Fruit fly (Drosophila melanogaster) Kc167 (cell line): ENCODE measurements around the gene CG43750.

Experiments
- Myc ChIP-seq: fragments of >200 bp; optimal IDR thresholded peaks from 2 replicates; lab custom pipeline; 2017; ENCODE audit warnings: missing external identifiers
- Sin3A ChIP-seq: fragments of >200 bp; optimal IDR thresholded peaks from 2 replicates; lab custom pipeline; 2018; ENCODE audit warnings: missing external identifiers
- h ChIP-seq: fragments of >200 bp; optimal IDR thresholded peaks from 3 replicates; lab custom pipeline; 2018; ENCODE audit warnings: missing external identifiers
- insv ChIP-seq: fragments of >200 bp; optimal IDR thresholded peaks from 3 replicates; lab custom pipeline; 2018; ENCODE audit warnings: missing external identifiers
- psq ChIP-seq: fragments of >200 bp; optimal IDR thresholded peaks from 2 replicates; lab custom pipeline; 2017; ENCODE audit warnings: missing external identifiers
- ttk ChIP-seq: sonication (Bioruptor generic); optimal IDR thresholded peaks from 2 replicates; lab custom pipeline; 2017; ENCODE audit warnings: missing external identifiers

Gene CG43750

dm6 chr2L:2424497-2424896 is 34.0 kb upstream of the CG43750 start, which contains the start of gene CG44139:
CG44139 (plus strand) TSS chr2L:2424797.
- TF ChIP-seq psq (lab: Kevin White, UChicago) (no peak), ttk (no peak), insv (no peak), Myc (lab: Kevin White, UChicago) (no peak), Sin3A (no peak), h (lab: Kevin White, UChicago) (no peak)

- no peak for TF ChIP-seq Myc (lab: Kevin White, UChicago)
- TF ChIP-seq psq (lab: Kevin White, UChicago) = no peak
- no peak for TF ChIP-seq Sin3A
- no peak for TF ChIP-seq ttk
- no peak for TF ChIP-seq h (lab: Kevin White, UChicago)
- TF ChIP-seq insv = no peak
Observed at dm6 chr2L:2420490-2420889, 30.0 kb upstream of the CG43750 start, which contains the start of gene CG9886. CG9886 (plus strand) TSS chr2L:2420830.

DNA sequence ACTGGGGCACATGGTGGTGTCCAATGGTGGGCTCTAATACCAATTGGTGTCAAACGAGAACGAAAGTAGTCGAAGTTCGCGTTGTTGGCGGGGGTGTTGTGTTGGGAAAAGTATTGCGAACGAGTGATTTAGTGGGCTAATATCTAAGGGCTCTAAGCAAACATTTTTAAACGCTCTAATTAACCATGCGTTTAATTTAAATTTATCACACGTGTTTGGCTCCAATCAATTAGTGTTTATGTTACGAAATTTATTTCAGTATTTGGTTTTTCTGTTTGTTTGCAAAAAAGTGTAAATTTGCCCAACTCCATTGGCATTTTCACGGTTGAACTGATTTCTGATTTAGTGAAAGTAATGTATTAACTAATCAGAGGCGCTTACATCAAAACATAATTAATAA is 29.4 kb upstream of the CG43750 start, which contains the start of gene CG34447:
Gene CG34447, minus strand, starts transcription at position 101 of the 400 bp plus-strand sequence.
- no peak for TF ChIP-seq insv
- TF ChIP-seq Sin3A = no peak
- TF ChIP-seq psq (lab: Kevin White, UChicago) = no peak
- TF ChIP-seq Myc (lab: Kevin White, UChicago) = no peak
- TF ChIP-seq h (lab: Kevin White, UChicago) = no peak

- TF ChIP-seq psq (lab: Kevin White, UChicago) (no peak), insv (no peak), Myc (lab: Kevin White, UChicago) (no peak), h (lab: Kevin White, UChicago) (no peak), ttk (no peak), Sin3A (no peak)
Observed at dm6 chr2L:2417865-2418264, 27.4 kb upstream of the CG43750 start, which contains the start of gene CG34448. CG34448 (minus strand) TSS chr2L:2417965.

DNA sequence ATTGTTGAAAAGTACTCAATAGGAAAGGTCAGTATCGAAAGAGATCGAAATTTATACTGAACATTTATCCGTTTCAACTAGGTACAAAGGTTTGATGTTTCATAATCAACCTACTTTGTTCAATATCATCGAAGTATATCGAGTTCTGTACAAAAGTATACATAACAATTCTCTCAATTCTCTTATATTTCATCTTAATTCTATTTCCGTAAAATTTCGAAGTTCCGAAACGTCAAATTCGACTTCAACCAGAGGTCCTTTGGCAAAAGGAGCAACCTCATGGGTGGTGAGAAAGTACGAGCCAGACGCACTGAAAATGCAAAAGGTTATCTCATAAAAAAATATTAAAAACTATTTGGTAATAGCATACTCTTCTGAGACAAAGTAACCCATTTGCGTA is 26.1 kb upstream of the CG43750 start, which contains the start of gene CG31948:
Gene CG31948, minus strand, starts transcription at position 101 of the 400 bp plus-strand sequence.
- TF ChIP-seq Sin3A (no peak), ttk (no peak), h (lab: Kevin White, UChicago) (no peak), insv (no peak), psq (lab: Kevin White, UChicago) (no peak), Myc (lab: Kevin White, UChicago) (no peak)

DNA sequence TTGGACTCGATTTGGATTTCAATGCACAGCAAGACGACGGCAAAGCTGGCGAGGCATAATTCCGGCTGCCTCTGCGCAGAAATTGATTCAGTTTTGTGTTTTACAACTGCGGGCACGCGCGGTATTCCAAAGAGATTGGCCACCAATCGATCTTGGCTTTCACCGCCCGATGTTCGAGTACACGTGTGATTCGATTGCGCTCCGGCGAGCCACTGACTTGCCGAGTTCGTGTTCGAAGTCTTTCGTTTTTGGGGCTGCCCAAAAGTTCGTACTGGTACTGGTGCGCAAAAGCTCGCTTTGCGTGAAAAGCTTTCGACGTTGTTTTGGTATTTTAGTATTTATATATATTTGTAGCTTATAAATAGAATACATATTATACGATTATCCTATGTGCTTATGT is 24.6 kb upstream of the CG43750 start, which contains the start of gene CG18641:
Gene CG18641, minus strand, starts transcription at position 214 of the 400 bp plus-strand sequence.
- TF ChIP-seq psq (lab: Kevin White, UChicago) = no peak

- TF ChIP-seq h (lab: Kevin White, UChicago) (no peak), Sin3A (no peak), insv (no peak), psq (lab: Kevin White, UChicago) (no peak), ttk (no peak), Myc (lab: Kevin White, UChicago) (no peak)
Observed at dm6 chr2L:2413093-2413492, 22.6 kb upstream of the CG43750 start.

DNA sequence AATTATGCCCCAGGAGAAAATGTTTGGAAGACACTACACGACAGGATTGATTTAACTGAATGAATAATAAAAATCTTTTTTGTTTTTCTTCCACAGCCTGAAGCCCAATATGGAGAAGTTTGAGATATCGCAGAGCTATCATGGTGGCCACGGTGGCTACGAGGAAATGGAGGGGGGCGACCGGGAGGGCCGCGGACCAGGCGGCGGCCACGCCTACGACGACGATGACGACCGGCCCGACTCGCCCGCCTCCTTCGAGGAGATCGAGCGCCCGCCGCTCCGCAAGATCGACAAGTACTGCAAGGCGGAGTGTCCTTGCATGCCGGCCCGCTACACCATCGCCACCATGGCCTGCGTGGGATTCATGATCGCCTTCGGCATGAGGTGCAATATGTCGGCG is 14.1 kb upstream of the CG43750 start:
- TF ChIP-seq h (lab: Kevin White, UChicago) (no peak), Myc (lab: Kevin White, UChicago) (no peak), psq (lab: Kevin White, UChicago) (no peak), Sin3A (no peak), ttk (no peak), insv (no peak)

- no peak for TF ChIP-seq psq (lab: Kevin White, UChicago)
- TF ChIP-seq insv = no peak
- TF ChIP-seq Myc (lab: Kevin White, UChicago) = no peak
- TF ChIP-seq Sin3A = no peak
- no peak for TF ChIP-seq h (lab: Kevin White, UChicago)
- no peak for TF ChIP-seq ttk
Observed at dm6 chr2L:2402194-2402593, 11.7 kb upstream of the CG43750 start.

- TF ChIP-seq insv = no peak
- no peak for TF ChIP-seq ttk
- TF ChIP-seq Sin3A = no peak
- no peak for TF ChIP-seq h (lab: Kevin White, UChicago)
Observed at dm6 chr2L:2399897-2400296, 9.4 kb upstream of the CG43750 start, which contains the start of gene VGlut. VGlut (plus strand) TSS chr2L:2400295.

dm6 chr2L:2398459-2398858 is 8.0 kb upstream of the CG43750 start:
- no peak for TF ChIP-seq ttk

DNA sequence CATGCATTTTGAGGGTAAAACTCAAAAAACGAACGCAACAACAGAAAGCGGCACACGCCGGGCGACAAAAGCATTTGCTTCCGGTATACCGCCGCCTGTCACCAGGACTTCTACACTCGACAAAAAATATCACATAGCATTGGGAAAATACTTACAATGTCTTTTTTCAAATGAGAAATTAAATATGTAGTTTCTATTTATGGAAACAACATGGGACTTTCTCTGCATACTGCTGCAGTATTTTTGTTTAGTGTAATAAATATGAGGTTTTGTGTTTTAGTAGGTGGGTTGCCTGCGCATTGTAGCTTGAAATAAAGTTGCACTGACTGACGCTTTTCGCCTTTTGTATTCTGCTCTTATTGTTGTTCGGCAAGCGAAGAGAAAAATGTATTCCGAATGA is 6.6 kb upstream of the CG43750 start:
- TF ChIP-seq insv (no peak), Myc (lab: Kevin White, UChicago) (no peak), h (lab: Kevin White, UChicago) (no peak), Sin3A (no peak), psq (lab: Kevin White, UChicago) (no peak), ttk (no peak)

DNA sequence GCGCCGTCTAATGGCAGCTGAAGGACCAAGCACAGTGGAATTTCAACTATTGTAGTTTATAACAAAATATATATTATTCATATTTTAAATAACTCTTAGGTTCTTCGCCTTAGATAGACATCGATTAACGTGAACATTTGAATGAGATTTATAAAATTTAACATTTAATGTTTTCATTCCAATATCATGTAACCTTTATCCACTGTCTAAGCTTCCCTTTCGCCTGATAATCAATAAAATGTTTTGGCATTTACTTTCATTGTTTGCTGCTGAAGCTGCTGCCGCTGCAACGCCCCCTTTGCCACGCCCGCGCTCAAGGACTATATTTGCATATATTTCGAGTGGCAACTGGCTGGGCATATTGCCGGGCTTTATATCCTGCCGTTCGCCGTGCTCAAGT is 4.4 kb upstream of the CG43750 start:
- TF ChIP-seq h (lab: Kevin White, UChicago) = no peak
- TF ChIP-seq Myc (lab: Kevin White, UChicago) = no peak
- no peak for TF ChIP-seq Sin3A
- no peak for TF ChIP-seq insv
- TF ChIP-seq psq (lab: Kevin White, UChicago) = no peak
- TF ChIP-seq ttk = no peak

- no peak for TF ChIP-seq psq (lab: Kevin White, UChicago)
- TF ChIP-seq ttk = no peak
- no peak for TF ChIP-seq Sin3A
- no peak for TF ChIP-seq insv
- no peak for TF ChIP-seq h (lab: Kevin White, UChicago)
- TF ChIP-seq Myc (lab: Kevin White, UChicago) = no peak
Observed at dm6 chr2L:2391321-2391720, 832 bp upstream of the CG43750 start, which contains the start of gene CG46448. CG46448 (plus strand) TSS chr2L:2391660.
